Worm (Caenorhabditis elegans) whole organism, late embryonic: ENCODE measurements around the gene magu-4.

Experiments used
- ceh-24 ChIP-seq: sonication (generic microtip); optimal IDR thresholded peaks from 2 replicates; lab custom pipeline; 2016; ENCODE audit warnings: mild to moderate bottlenecking, missing genetic modification characterization, missing compliant biosample characterization
- ceh-30 ChIP-seq: fragments of 150-350 bp; optimal IDR thresholded peaks from 2 replicates; lab custom pipeline; 2014; ENCODE audit warnings: missing biosample characterization, missing genetic modification characterization
- dmd-4 ChIP-seq: sonication (generic microtip); optimal IDR thresholded peaks from 2 replicates; lab custom pipeline; 2016; ENCODE audit warnings: borderline replicate concordance, missing genetic modification characterization, missing compliant biosample characterization
- sdc-2 ChIP-seq: sonication (generic microtip); optimal IDR thresholded peaks from 2 replicates; lab custom pipeline; 2016; ENCODE audit warnings: missing genotype, missing genetic modification characterization, missing compliant biosample characterization
- syd-9 ChIP-seq: sonication (generic microtip); optimal IDR thresholded peaks from 2 replicates; lab custom pipeline; 2016; ENCODE audit warnings: mild to moderate bottlenecking, missing genetic modification characterization, moderate library complexity, missing compliant biosample characterization

DNA sequence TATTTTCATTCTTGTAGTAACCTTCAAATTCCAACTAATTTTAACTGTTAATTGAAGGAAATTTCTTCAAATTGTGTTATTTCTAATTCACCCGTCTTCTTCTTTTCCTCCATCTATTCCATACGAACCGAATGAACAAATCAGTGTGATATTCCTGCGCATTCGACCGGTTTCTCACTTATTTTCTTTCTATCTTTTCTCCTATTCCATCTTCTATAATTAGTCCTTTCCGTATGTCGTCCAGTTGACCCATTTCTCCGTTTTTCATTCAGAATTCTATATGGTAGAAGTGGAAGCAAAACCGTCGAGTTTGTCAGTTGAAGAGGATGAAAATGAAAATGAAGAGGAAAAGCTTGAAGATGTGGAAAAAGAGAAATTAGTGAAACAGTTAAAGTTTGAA is at the start of gene magu-4:
- TF ChIP-seq dmd-4 (tag; lab: Kevin White, UChicago) (no peak), ceh-30 (tag; lab: Kevin White, UChicago) (no peak), syd-9 (no peak), ceh-24 (tag; lab: Kevin White, UChicago) (no peak), sdc-2 (no peak)
